Worm (Caenorhabditis elegans): ENCODE results near the gene dhs-5.

ce11 chrII:5412467-5412866 is 41.2 kb upstream of the dhs-5 start, which contains the start of the genes EEED8.13 and EEED8.18:
- no peak for TF ChIP-seq him-1 (tag; optimal IDR thresholded peaks at IDR 0.05)
- TF ChIP-seq dao-5 (tag; optimal IDR thresholded peaks at IDR 0.05), result no peak
